Worm (Caenorhabditis elegans) whole organism, L2 larva: Measurements from ENCODE around the gene dpf-4.

Experiments
- aly-2 ChIP-seq: fragments of 150-350 bp; optimal IDR thresholded peaks from 2 replicates; lab custom pipeline; 2014; ENCODE audit warnings: missing biosample characterization, missing genetic modification characterization
- blmp-1 ChIP-seq: sonication (generic microtip); optimal IDR thresholded peaks from 2 replicates; lab custom pipeline; 2017; ENCODE audit warnings: missing genetic modification characterization, mild to moderate bottlenecking, missing compliant biosample characterization, antibody characterized with exemption, moderate library complexity; ENCODE audit not compliant: insufficient read depth
- elt-1 ChIP-seq: fragments of 150-350 bp; optimal IDR thresholded peaks from 2 replicates; lab custom pipeline; 2014; ENCODE audit warnings: missing biosample characterization, missing genetic modification characterization
- lin-11 ChIP-seq: fragments of 150-350 bp; sonication (generic microtip); optimal IDR thresholded peaks from 2 replicates; lab custom pipeline; 2014; ENCODE audit warnings: missing biosample characterization, missing genetic modification characterization, inconsistent platforms, mixed read lengths
- mdl-1 ChIP-seq, 2 experiments: fragments of 150-350 bp in 1 of 2; sonication (generic microtip) in 1 of 2; optimal IDR thresholded peaks; 2 replicates each; lab custom pipeline; 2017; ENCODE audit warnings: missing biosample characterization in 2 of 2, missing genetic modification characterization in 2 of 2
- nhr-77 ChIP-seq: fragments of 150-350 bp; optimal IDR thresholded peaks from 2 replicates; lab custom pipeline; 2014; ENCODE audit warnings: missing biosample characterization, missing genetic modification characterization
- unc-39 ChIP-seq: fragments of 150-350 bp; optimal IDR thresholded peaks from 2 replicates; lab custom pipeline; 2014; ENCODE audit warnings: missing biosample characterization, missing genetic modification characterization
- unc-62 ChIP-seq: fragments of 150-350 bp; optimal IDR thresholded peaks from 2 replicates; lab custom pipeline; 2014; ENCODE audit warnings: missing biosample characterization, missing genetic modification reagents, missing genetic modification characterization
- ztf-11 ChIP-seq: sonication (generic microtip); optimal IDR thresholded peaks from 2 replicates; lab custom pipeline; 2017; ENCODE audit warnings: missing biosample characterization, missing genetic modification characterization

DNA sequence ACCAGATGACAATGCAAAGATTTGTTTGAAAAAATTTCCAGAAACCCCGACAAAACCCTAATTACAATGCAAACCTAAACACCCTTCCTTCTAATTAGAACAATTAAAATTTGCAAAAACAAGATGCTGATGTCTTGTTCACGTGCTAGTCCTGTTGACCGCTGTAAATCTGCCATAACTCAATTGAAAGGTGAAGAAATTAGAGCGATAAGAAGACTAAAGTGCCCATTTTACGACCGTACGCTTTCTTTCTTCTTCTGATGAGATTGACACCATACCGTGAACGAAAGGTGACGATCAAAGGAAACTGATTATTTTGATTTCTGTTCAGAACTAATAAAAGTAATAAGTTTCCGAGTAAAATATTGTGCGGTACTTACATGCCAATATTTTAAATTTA is 45.6 kb upstream of the dpf-4 start:
- no peak for TF ChIP-seq unc-39
- TF ChIP-seq aly-2 (tag; lab: Kevin White, UChicago): no peak
- no peak for TF ChIP-seq mdl-1 (tag; optimal IDR thresholded peaks at IDR 0.05; lab: Kevin White, UChicago)
- TF ChIP-seq elt-1 (tag; lab: Kevin White, UChicago): no peak
- TF ChIP-seq unc-62 (GFP tag; lab: Kevin White, UChicago): no peak
- no peak for TF ChIP-seq ztf-11
- no peak for TF ChIP-seq lin-11
- no peak for TF ChIP-seq nhr-77
- TF ChIP-seq blmp-1 (tag; lab: Kevin White, UChicago): no peak
